Fruit fly (Drosophila melanogaster): Measurements from ENCODE around the gene RpS14a.

DNA sequence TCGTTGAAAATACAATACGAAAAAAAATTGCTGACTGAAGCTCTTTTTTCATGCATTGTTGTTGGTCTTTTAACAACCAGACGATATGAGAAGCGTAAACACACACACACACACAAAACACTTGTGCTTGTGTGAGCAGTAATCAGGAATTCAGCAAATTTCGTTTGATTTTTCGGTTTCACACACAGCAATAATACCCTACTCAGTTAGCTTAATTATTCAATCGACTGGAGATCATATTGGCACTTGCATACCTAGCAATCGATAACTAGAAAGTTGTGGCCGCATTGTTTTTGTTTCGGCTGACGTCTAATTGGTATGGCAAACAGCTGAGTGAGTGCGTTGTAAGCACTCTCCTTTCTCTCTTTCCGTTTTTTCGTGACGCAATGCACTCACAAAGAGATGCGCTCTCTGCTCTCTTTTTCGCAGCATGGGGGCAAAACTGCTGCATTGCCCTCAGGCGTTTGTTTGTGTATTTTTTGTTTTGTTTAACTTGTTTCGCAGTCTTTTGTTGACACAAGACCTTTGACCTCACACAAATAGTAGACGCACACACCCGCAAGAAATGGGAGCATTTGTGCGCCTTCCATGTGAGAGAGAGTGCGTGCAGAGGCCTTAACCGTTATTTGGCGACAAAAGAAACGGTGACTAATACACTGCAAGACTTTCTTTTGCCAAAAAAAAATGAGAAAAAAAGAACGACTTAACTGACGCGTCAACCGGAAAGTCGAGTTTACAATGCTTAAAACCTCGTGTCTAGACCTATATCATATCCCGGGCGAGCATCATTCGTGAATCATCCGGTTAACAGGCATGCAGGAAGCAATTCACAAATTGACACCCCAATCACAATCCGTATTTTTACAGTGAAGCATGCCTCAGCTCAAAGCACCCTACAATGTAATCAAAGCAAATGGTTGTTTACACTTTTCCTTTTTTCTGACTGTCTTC, 11.5 kb downstream of the RpS14a start:
- TF ChIP-seq gl (tag; optimal IDR thresholded peaks at IDR 0.05) = no peak
- peak; percentile 60 for TF ChIP-seq Snoo (tag; optimal IDR thresholded peaks at IDR 0.05)
- peak; percentile 73; the same call in 2 of the 3 replicates for TF ChIP-seq fd96Ca (GFP tag; IDR thresholded peaks at IDR 0.05)
- TF ChIP-seq EcR (GFP tag; optimal IDR thresholded peaks at IDR 0.05) = peak; percentile 46
